Fruit fly (Drosophila melanogaster) whole organism, prepupa: ENCODE results near the gene ctrip.

Experiments
- CG11294 ChIP-seq: fragments of 200-800 bp; sonication (Bioruptor generic); IDR thresholded peaks from 2 replicates; pipeline ENCODE4 v1.3.6; 2022; ENCODE audit warnings: missing biosample characterization, missing genetic modification characterization
- CG1621 ChIP-seq: fragments of 200-800 bp; sonication (Bioruptor generic); optimal IDR thresholded peaks from 3 replicates; lab custom pipeline; 2018; ENCODE audit warnings: missing biosample characterization, mild to moderate bottlenecking, missing genetic modification characterization
- CG16779 ChIP-seq: fragments of 200-800 bp; sonication (Bioruptor generic); optimal IDR thresholded peaks from 3 replicates; lab custom pipeline; 2017; ENCODE audit warnings: missing biosample characterization, mild to moderate bottlenecking, missing genetic modification characterization
- CG32006 ChIP-seq: fragments of 200-800 bp; sonication (Bioruptor generic); optimal IDR thresholded peaks from 3 replicates; lab custom pipeline; 2017; ENCODE audit warnings: missing biosample characterization, mild to moderate bottlenecking, missing genetic modification characterization
- CG3919 ChIP-seq: fragments of 200-800 bp; sonication (Bioruptor generic); optimal IDR thresholded peaks from 3 replicates; lab custom pipeline; 2016; ENCODE audit warnings: missing biosample characterization, missing genetic modification characterization
- CG6163 ChIP-seq: fragments of 200-800 bp; sonication (Bioruptor generic); IDR thresholded peaks from 3 replicates; pipeline ENCODE4 v1.3.6; 2022; ENCODE audit warnings: missing biosample characterization, missing genetic modification characterization
- CG6276 ChIP-seq: fragments of 200-800 bp; sonication (Bioruptor generic); optimal IDR thresholded peaks from 2 replicates; lab custom pipeline; 2017; ENCODE audit warnings: missing biosample characterization, mild to moderate bottlenecking, missing genetic modification characterization
- CG6808 ChIP-seq: fragments of 200-800 bp; sonication (Bioruptor generic); optimal IDR thresholded peaks from 3 replicates; lab custom pipeline; 2017; ENCODE audit warnings: missing biosample characterization, missing genetic modification characterization, mild to moderate bottlenecking, moderate library complexity, missing genetic modification reagents
- CG8119 ChIP-seq: fragments of 200-800 bp; sonication (Bioruptor generic); IDR thresholded peaks from 3 replicates; pipeline ENCODE4 v1.3.6; 2022; ENCODE audit warnings: missing biosample characterization, missing genetic modification characterization
- CG8319 ChIP-seq: fragments of 200-800 bp; sonication (Bioruptor generic); optimal IDR thresholded peaks from 3 replicates; lab custom pipeline; 2016; ENCODE audit warnings: missing biosample characterization, missing genetic modification characterization
- CG8632 ChIP-seq: fragments of 200-800 bp; sonication (Bioruptor generic); optimal IDR thresholded peaks from 3 replicates; lab custom pipeline; 2016; ENCODE audit warnings: missing biosample characterization, missing genetic modification characterization
- CG9139 ChIP-seq: fragments of 200-800 bp; sonication (Bioruptor generic); optimal IDR thresholded peaks from 3 replicates; lab custom pipeline; 2017; ENCODE audit warnings: missing biosample characterization, mild to moderate bottlenecking, missing genetic modification characterization
- Eip75B ChIP-seq: fragments of 200-800 bp; sonication (Bioruptor generic); optimal IDR thresholded peaks from 3 replicates; lab custom pipeline; 2016; ENCODE audit warnings: missing biosample characterization, missing genetic modification characterization
- Eip93F ChIP-seq: fragments of 200-800 bp; sonication (Bioruptor generic); optimal IDR thresholded peaks from 2 replicates; lab custom pipeline; 2016; ENCODE audit warnings: missing biosample characterization, mild to moderate bottlenecking, missing genetic modification characterization
- Ets96B ChIP-seq: fragments of 200-800 bp; optimal IDR thresholded peaks from 2 replicates; lab custom pipeline; 2019; ENCODE audit warnings: missing biosample characterization, mild to moderate bottlenecking, missing genetic modification characterization, moderate library complexity
- Gug ChIP-seq: fragments of 200-800 bp; sonication (Bioruptor generic); IDR thresholded peaks from 2 replicates; pipeline ENCODE4 v1.3.6; 2022; ENCODE audit warnings: missing biosample characterization, missing genetic modification characterization
- Hr38 ChIP-seq: sonication (Bioruptor generic); optimal IDR thresholded peaks from 2 replicates; lab custom pipeline; 2016; ENCODE audit warnings: missing biosample characterization, missing genetic modification characterization
- Hr39 ChIP-seq: fragments of 200-800 bp; sonication (Bioruptor generic); optimal IDR thresholded peaks from 2 replicates; lab custom pipeline; 2016; ENCODE audit warnings: missing biosample characterization, missing genetic modification characterization
- Hr4 ChIP-seq: fragments of 200-800 bp; sonication (Bioruptor generic); optimal IDR thresholded peaks from 3 replicates; lab custom pipeline; 2016; ENCODE audit warnings: missing biosample characterization, missing genetic modification characterization
- Lpt ChIP-seq: fragments of 200-800 bp; sonication (Bioruptor generic); optimal IDR thresholded peaks from 3 replicates; lab custom pipeline; 2016; ENCODE audit warnings: missing biosample characterization, missing genetic modification characterization
- Met ChIP-seq: fragments of 200-800 bp; sonication (Bioruptor generic); optimal IDR thresholded peaks from 3 replicates; lab custom pipeline; 2016; ENCODE audit warnings: missing biosample characterization, missing genetic modification characterization
- achi ChIP-seq: fragments of 200-800 bp; sonication (Bioruptor generic); optimal IDR thresholded peaks from 3 replicates; lab custom pipeline; 2016; ENCODE audit warnings: missing biosample characterization, missing genetic modification characterization
- cyc ChIP-seq: fragments of 200-800 bp; sonication (Bioruptor generic); optimal IDR thresholded peaks from 3 replicates; lab custom pipeline; 2016; ENCODE audit warnings: missing biosample characterization, missing genetic modification characterization
- dac ChIP-seq: fragments of 200-800 bp; sonication (Bioruptor generic); optimal IDR thresholded peaks from 2 replicates; lab custom pipeline; 2017; ENCODE audit warnings: missing biosample characterization, mild to moderate bottlenecking, missing genetic modification characterization
- dsx ChIP-seq: fragments of 200-800 bp; optimal IDR thresholded peaks from 3 replicates; lab custom pipeline; 2019; ENCODE audit warnings: missing biosample characterization, mild to moderate bottlenecking, missing genetic modification characterization, moderate library complexity; ENCODE audit not compliant: poor library complexity, severe bottlenecking
- esn ChIP-seq: fragments of 200-800 bp; sonication (Bioruptor generic); optimal IDR thresholded peaks from 2 replicates; lab custom pipeline; 2016; ENCODE audit warnings: missing biosample characterization, mild to moderate bottlenecking, missing genetic modification characterization, moderate library complexity
- fd59A ChIP-seq: fragments of 200-800 bp; sonication (Bioruptor generic); optimal IDR thresholded peaks from 2 replicates; lab custom pipeline; 2017; ENCODE audit warnings: missing biosample characterization, mild to moderate bottlenecking, missing genetic modification characterization, missing genetic modification reagents
- fd85E ChIP-seq: fragments of 200-800 bp; sonication (Bioruptor generic); optimal IDR thresholded peaks from 3 replicates; lab custom pipeline; 2016; ENCODE audit warnings: missing biosample characterization, missing genetic modification characterization
- fkh ChIP-seq: fragments of 200-800 bp; sonication (Bioruptor generic); optimal IDR thresholded peaks from 3 replicates; lab custom pipeline; 2017; ENCODE audit warnings: missing biosample characterization, mild to moderate bottlenecking, missing genetic modification characterization, moderate library complexity
- net ChIP-seq: fragments of 200-800 bp; sonication (Bioruptor generic); optimal IDR thresholded peaks from 3 replicates; lab custom pipeline; 2016; ENCODE audit warnings: missing biosample characterization, missing genetic modification characterization
- pdm3 ChIP-seq: fragments of 200-800 bp; sonication (Bioruptor generic); optimal IDR thresholded peaks from 3 replicates; lab custom pipeline; 2016; ENCODE audit warnings: missing biosample characterization, missing genetic modification characterization
- salr ChIP-seq, 2 experiments: fragments of 200-800 bp; sonication (Bioruptor generic); optimal IDR thresholded peaks; 3 replicates each; lab custom pipeline; 2016 to 2018; ENCODE audit warnings: missing biosample characterization in 2 of 2, missing genetic modification characterization in 2 of 2, mild to moderate bottlenecking in 1 of 2
- spab ChIP-seq: fragments of 200-800 bp; sonication (Bioruptor generic); optimal IDR thresholded peaks from 2 replicates; lab custom pipeline; 2017; ENCODE audit warnings: missing biosample characterization, mild to moderate bottlenecking, missing genetic modification characterization, missing genetic modification reagents
- topi ChIP-seq: fragments of 200-800 bp; sonication (Bioruptor generic); optimal IDR thresholded peaks from 3 replicates; lab custom pipeline; 2016; ENCODE audit warnings: missing biosample characterization, missing genetic modification characterization

ctrip gene

DNA sequence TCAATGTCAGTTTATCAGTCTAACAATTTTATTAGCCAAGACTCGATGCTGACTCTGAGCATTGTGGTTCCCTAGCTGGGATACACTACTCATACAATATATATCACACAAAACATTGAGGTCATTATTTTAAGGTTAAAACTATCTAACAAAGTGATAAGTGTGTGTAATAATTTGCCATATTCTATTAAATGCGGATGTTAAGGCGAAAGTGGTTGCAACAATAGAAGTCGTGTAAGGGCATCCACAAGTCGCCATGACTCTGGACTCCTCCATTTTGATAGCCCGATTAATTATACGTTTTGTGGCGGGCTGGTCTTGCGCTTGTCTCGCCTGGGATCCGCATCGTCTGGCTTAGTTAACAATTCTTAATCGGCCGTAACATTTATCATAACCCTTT lies 34.9 kb upstream of the ctrip start:
- TF ChIP-seq CG8119 = no peak
- no peak for TF ChIP-seq Eip75B (GFP tag; lab: Kevin White, UChicago)
- no peak for TF ChIP-seq fd85E (GFP tag; lab: Kevin White, UChicago)
- TF ChIP-seq achi (GFP tag; lab: Kevin White, UChicago) = no peak
- TF ChIP-seq fd59A = no peak
- TF ChIP-seq dac (GFP tag; lab: Kevin White, UChicago) = no peak
- no peak for TF ChIP-seq topi (GFP tag; lab: Kevin White, UChicago)

dm6 chr3R:4846194-4846593 lies 34.3 kb upstream of the ctrip start:
- TF ChIP-seq topi (GFP tag; lab: Kevin White, UChicago) = no peak
- no peak for TF ChIP-seq CG6276
- TF ChIP-seq, all 60 proteins: peak for 0

DNA sequence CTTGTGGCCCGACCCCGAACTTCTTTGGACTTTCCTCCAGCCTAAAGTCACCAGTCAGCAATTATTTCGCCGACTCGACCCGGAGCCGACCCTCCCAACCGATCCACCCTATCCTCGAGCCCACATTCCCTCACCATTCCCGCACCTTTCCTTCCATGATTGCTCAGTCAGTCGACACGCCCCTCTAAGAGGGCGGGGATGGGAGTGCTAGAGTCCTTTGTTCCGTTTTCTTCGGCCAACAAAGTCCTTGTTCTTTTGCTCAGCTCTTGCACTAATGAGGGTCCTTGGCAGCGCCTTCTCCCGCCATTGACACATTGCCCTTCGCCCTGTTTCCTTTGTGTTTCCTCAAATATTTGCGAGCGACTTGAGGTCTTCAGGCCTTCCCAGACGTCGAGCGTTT lies 33.5 kb upstream of the ctrip start:
- TF ChIP-seq Hr38 (GFP tag; lab: Kevin White, UChicago) (no peak), dsx (GFP tag; lab: Kevin White, UChicago) (no peak), CG8632 (GFP tag; lab: Kevin White, UChicago) (no peak), esn (no peak), CG6808 (GFP tag; lab: Kevin White, UChicago) (no peak), Ets96B (tag; lab: Kevin White, UChicago) (no peak), Hr4 (GFP tag; lab: Kevin White, UChicago) (no peak)
- TF ChIP-seq, all 60 proteins: peak for 0

DNA sequence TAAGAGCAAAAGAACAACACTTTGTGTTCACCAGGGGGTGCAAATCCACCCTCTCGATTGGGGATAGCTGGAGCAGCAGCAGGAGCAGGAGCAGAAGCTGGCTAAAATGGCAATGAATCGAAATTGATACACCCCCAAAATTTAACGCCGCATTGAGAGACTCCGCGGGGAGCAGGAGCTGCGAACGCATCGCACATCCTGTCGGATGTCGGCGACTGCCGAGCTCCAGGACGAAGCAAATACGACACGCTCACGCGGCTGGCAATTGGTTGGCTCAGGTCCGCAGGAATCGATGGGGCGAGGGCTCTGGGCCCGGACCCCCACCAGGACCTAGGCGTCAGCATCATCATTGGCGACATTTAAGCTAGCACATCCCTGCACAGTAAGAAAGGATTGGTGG lies 31.1 kb upstream of the ctrip start:
- TF ChIP-seq Gug (GFP tag; lab: Robert Waterston, UW) = no peak
- no peak for TF ChIP-seq Ets96B (tag; lab: Kevin White, UChicago)
- no peak for TF ChIP-seq salr (GFP tag; optimal IDR thresholded peaks at IDR 0.05; lab: Kevin White, UChicago)
- TF ChIP-seq esn = no peak
- TF ChIP-seq Eip93F (GFP tag; lab: Kevin White, UChicago) = no peak
- TF ChIP-seq CG6808 (GFP tag; lab: Kevin White, UChicago) = no peak
- TF ChIP-seq fkh = no peak
- no peak for TF ChIP-seq pdm3
- TF ChIP-seq CG6163 (GFP tag; lab: Robert Waterston, UW) = no peak
- TF ChIP-seq Hr4 (GFP tag; lab: Kevin White, UChicago) = no peak
- no peak for TF ChIP-seq spab
- TF ChIP-seq Hr39 = no peak
- TF ChIP-seq CG11294 = no peak
- no peak for TF ChIP-seq CG1621 (tag; lab: Kevin White, UChicago)
- no peak for TF ChIP-seq cyc (GFP tag; lab: Kevin White, UChicago)
- no peak for TF ChIP-seq CG8119
- TF ChIP-seq Eip75B (GFP tag; lab: Kevin White, UChicago) = no peak

DNA sequence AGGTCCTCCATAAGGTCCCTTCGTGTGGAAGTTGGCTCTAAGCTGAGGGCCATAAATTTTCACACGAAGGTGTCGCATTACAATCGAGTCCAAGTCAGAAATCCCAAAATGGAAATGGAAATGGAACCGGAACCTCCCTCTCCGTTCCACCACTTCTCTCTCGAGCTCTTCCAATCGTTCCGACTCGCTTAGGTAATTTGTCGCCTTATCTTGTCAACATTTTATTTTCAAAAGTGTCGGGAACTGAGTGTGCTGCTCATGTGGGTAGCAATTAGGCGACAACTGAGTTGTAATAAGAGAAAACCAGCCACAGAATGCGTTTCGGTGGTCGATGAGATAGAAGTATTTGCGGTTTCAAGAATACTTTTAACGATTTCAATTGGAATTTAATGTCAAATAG lies 28.9 kb upstream of the ctrip start:
- no peak for TF ChIP-seq Met (GFP tag; lab: Kevin White, UChicago)
- no peak for TF ChIP-seq CG8319 (GFP tag; lab: Kevin White, UChicago)
- TF ChIP-seq net (GFP tag; lab: Kevin White, UChicago) = no peak
- TF ChIP-seq Lpt (GFP tag; lab: Kevin White, UChicago) = no peak
- TF ChIP-seq CG6808 (GFP tag; lab: Kevin White, UChicago) = no peak
- TF ChIP-seq CG1621 (tag; lab: Kevin White, UChicago) = no peak
- no peak for TF ChIP-seq CG32006 (GFP tag; lab: Kevin White, UChicago)
- TF ChIP-seq spab = no peak
- TF ChIP-seq CG16779 = no peak
- no peak for TF ChIP-seq CG8632 (GFP tag; lab: Kevin White, UChicago)
- no peak for TF ChIP-seq Eip75B (GFP tag; lab: Kevin White, UChicago)
- no peak for TF ChIP-seq Eip93F (GFP tag; lab: Kevin White, UChicago)
- no peak for TF ChIP-seq CG9139
- no peak for TF ChIP-seq CG3919 (GFP tag; lab: Kevin White, UChicago)
- no peak for TF ChIP-seq fd85E (GFP tag; lab: Kevin White, UChicago)
- no peak for TF ChIP-seq pdm3
- TF ChIP-seq dac (GFP tag; lab: Kevin White, UChicago) = no peak
